Fruit fly (Drosophila melanogaster): ENCODE results near the gene CG44008.

DNA sequence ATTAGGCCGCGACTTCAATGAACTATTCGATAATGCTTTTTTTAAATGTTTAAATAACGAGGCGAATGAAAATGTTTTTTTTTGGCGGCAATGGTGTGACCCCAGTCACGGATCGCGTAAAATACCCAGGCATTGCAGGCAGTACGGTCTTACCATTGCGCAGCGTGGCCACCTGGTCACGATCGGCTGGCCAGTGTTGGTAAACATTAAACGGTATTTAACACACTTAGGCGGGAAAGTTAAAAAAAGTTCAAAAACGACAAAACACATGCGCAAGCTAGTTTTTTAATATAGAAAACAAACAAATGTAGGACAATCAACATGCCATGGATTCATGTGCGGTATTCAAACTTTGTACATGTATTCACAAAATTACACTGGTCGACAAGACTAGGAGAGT, 13.0 kb downstream of the CG44008 start, which contains the start of gene esc:
- no peak for TF ChIP-seq CG4318 (GFP tag; optimal IDR thresholded peaks at IDR 0.05)
- TF ChIP-seq cyc (GFP tag; optimal IDR thresholded peaks at IDR 0.05), result peak; percentile 28
- TF ChIP-seq Sox15 (GFP tag; optimal IDR thresholded peaks at IDR 0.05), result no peak
- TF ChIP-seq CG6276 (GFP tag; optimal IDR thresholded peaks at IDR 0.05), result no peak
- no peak for TF ChIP-seq Sox102F (GFP tag; optimal IDR thresholded peaks at IDR 0.05)
- TF ChIP-seq Gug (GFP tag; IDR thresholded peaks at IDR 0.05), result no peak
- no peak for TF ChIP-seq dsx (GFP tag; optimal IDR thresholded peaks at IDR 0.05; ENCODE audit: poor library complexity, severe bottlenecking)
- TF ChIP-seq Eip93F (GFP tag; optimal IDR thresholded peaks at IDR 0.05), result no peak
- TF ChIP-seq Met (GFP tag; optimal IDR thresholded peaks at IDR 0.05), result no peak
- no peak for TF ChIP-seq spab (GFP tag; optimal IDR thresholded peaks at IDR 0.05)
- TF ChIP-seq Lpt (GFP tag; optimal IDR thresholded peaks at IDR 0.05), result no peak
- TF ChIP-seq Hr39 (GFP tag; optimal IDR thresholded peaks at IDR 0.05), result no peak
- TF ChIP-seq CG11294 (GFP tag; IDR thresholded peaks at IDR 0.05), result no peak
- TF ChIP-seq CG8319 (GFP tag; optimal IDR thresholded peaks at IDR 0.05), result no peak
